Worm (Caenorhabditis elegans) whole organism, midembryonic: Measurements from ENCODE around the gene otpl-5.

Experiments used
- flt-1 ChIP-seq: fragments of 200-800 bp; sonication (Bioruptor generic); IDR thresholded peaks from 2 replicates; pipeline ENCODE4 v1.3.6; 2022; ENCODE audit warnings: missing genetic modification characterization, missing compliant biosample characterization
- klf-2 ChIP-seq: fragments of 200-800 bp; sonication (Bioruptor generic); conservative IDR thresholded peaks from 2 replicates; pipeline ENCODE4 v1.3.6; 2022; ENCODE audit warnings: missing genetic modification reagents, missing genetic modification characterization, missing compliant biosample characterization
- med-1 ChIP-seq: sonication (generic microtip); optimal IDR thresholded peaks from 2 replicates; lab custom pipeline; 2017; ENCODE audit warnings: missing genetic modification characterization, mild to moderate bottlenecking, missing compliant biosample characterization, antibody characterized with exemption, missing genetic modification reagents; ENCODE audit not compliant: insufficient read depth
- ref-1 ChIP-seq: fragments of 200-800 bp; sonication (Bioruptor generic); conservative IDR thresholded peaks from 2 replicates; pipeline ENCODE4 v1.3.6; 2022; ENCODE audit warnings: missing genetic modification reagents, missing genetic modification characterization, missing compliant biosample characterization

- TF ChIP-seq ref-1 (GFP tag; lab: Robert Waterston, UW): no peak
- no peak for TF ChIP-seq med-1 (GFP tag; lab: Kevin White, UChicago)
- no peak for TF ChIP-seq klf-2
- TF ChIP-seq flt-1 (GFP tag; lab: Robert Waterston, UW): no peak
Observed at ce11 chrV:8580961-8581360, 51.6 kb downstream of the otpl-5 start, which contains the start of gene C10B5.1.
